Worm (Caenorhabditis elegans) whole organism, late embryonic: Measurements from ENCODE around the gene F31B9.7.

ENCODE experiments used
- C08G9.2 ChIP-seq: sonication (generic microtip); optimal IDR thresholded peaks from 2 replicates; lab custom pipeline; 2016; ENCODE audit warnings: mild to moderate bottlenecking, missing genetic modification characterization, moderate library complexity, missing compliant biosample characterization
- C38D4.7 ChIP-seq: fragments of 200-800 bp; sonication (Bioruptor generic); optimal IDR thresholded peaks from 2 replicates; lab custom pipeline; 2018; ENCODE audit warnings: mild to moderate bottlenecking, missing genetic modification characterization, moderate library complexity, missing compliant biosample characterization
- K09A11.1 ChIP-seq: sonication (generic microtip); optimal IDR thresholded peaks from 2 replicates; lab custom pipeline; 2017; ENCODE audit warnings: antibody characterized with exemption, mild to moderate bottlenecking, missing genetic modification characterization, missing compliant biosample characterization; ENCODE audit not compliant: insufficient read depth
- T23F11.4 ChIP-seq: fragments of 200-800 bp; sonication (Bioruptor generic); optimal IDR thresholded peaks from 2 replicates; lab custom pipeline; 2018; ENCODE audit warnings: mild to moderate bottlenecking, missing genetic modification characterization, missing compliant biosample characterization
- ahr-1 ChIP-seq: sonication (generic microtip); optimal IDR thresholded peaks from 2 replicates; lab custom pipeline; 2016; ENCODE audit warnings: missing genetic modification characterization, missing compliant biosample characterization
- ama-1 ChIP-seq: fragments of 150-350 bp; optimal IDR thresholded peaks from 2 replicates; lab custom pipeline; 2014
- ceh-19 ChIP-seq: fragments of 200-800 bp; sonication (Bioruptor generic); optimal IDR thresholded peaks from 2 replicates; lab custom pipeline; 2018; ENCODE audit warnings: mild to moderate bottlenecking, missing genetic modification characterization, missing compliant biosample characterization
- ceh-22 ChIP-seq: sonication (generic microtip); optimal IDR thresholded peaks from 2 replicates; lab custom pipeline; 2017; ENCODE audit warnings: missing biosample characterization, missing genetic modification characterization
- ceh-24 ChIP-seq: sonication (generic microtip); optimal IDR thresholded peaks from 2 replicates; lab custom pipeline; 2016; ENCODE audit warnings: mild to moderate bottlenecking, missing genetic modification characterization, missing compliant biosample characterization
- ceh-30 ChIP-seq: fragments of 150-350 bp; optimal IDR thresholded peaks from 2 replicates; lab custom pipeline; 2014; ENCODE audit warnings: missing biosample characterization, missing genetic modification characterization
- ceh-34 ChIP-seq: sonication (generic microtip); optimal IDR thresholded peaks from 2 replicates; lab custom pipeline; 2016; ENCODE audit warnings: mild to moderate bottlenecking, missing genetic modification characterization, missing compliant biosample characterization
- ceh-45 ChIP-seq: fragments of 200-800 bp; sonication (Bioruptor generic); IDR thresholded peaks from 2 replicates; pipeline ENCODE4 v1.3.6; 2022; ENCODE audit warnings: missing genetic modification reagents, missing genetic modification characterization, missing compliant biosample characterization
- ceh-48 ChIP-seq: sonication (generic microtip); optimal IDR thresholded peaks from 2 replicates; lab custom pipeline; 2016; ENCODE audit warnings: missing genetic modification characterization, inconsistent platforms, missing compliant biosample characterization
- ceh-6 ChIP-seq: fragments of 200-800 bp; sonication (Bioruptor generic); optimal IDR thresholded peaks from 2 replicates; lab custom pipeline; 2018; ENCODE audit warnings: mild to moderate bottlenecking, missing genetic modification characterization, missing compliant biosample characterization
- che-1 ChIP-seq: sonication (generic microtip); optimal IDR thresholded peaks from 2 replicates; lab custom pipeline; 2016; ENCODE audit warnings: mild to moderate bottlenecking, missing genetic modification characterization, missing compliant biosample characterization
- dve-1 ChIP-seq: sonication (generic microtip); optimal IDR thresholded peaks from 2 replicates; lab custom pipeline; 2017; ENCODE audit warnings: antibody characterized with exemption, mild to moderate bottlenecking, missing genetic modification characterization, missing compliant biosample characterization
- elt-2 ChIP-seq: sonication (generic microtip); optimal IDR thresholded peaks from 2 replicates; lab custom pipeline; 2016; ENCODE audit warnings: missing genetic modification reagents, missing genetic modification characterization, missing compliant biosample characterization
- ets-4 ChIP-seq: sonication (generic microtip); optimal IDR thresholded peaks from 2 replicates; lab custom pipeline; 2016; ENCODE audit warnings: missing genetic modification characterization, missing compliant biosample characterization
- eyg-1 ChIP-seq: sonication (generic microtip); optimal IDR thresholded peaks from 2 replicates; lab custom pipeline; 2016; ENCODE audit warnings: missing genotype, missing genetic modification characterization, missing compliant biosample characterization
- fax-1 ChIP-seq: sonication (generic microtip); optimal IDR thresholded peaks from 2 replicates; lab custom pipeline; 2016; ENCODE audit warnings: missing genotype, missing genetic modification characterization, missing compliant biosample characterization
- gmeb-2 ChIP-seq: sonication (generic microtip); optimal IDR thresholded peaks from 2 replicates; lab custom pipeline; 2016; ENCODE audit warnings: missing genetic modification characterization, inconsistent platforms, missing compliant biosample characterization
- hlh-13 ChIP-seq: fragments of 200-800 bp; sonication (Bioruptor generic); optimal IDR thresholded peaks from 2 replicates; lab custom pipeline; 2018; ENCODE audit warnings: mild to moderate bottlenecking, missing genetic modification characterization, missing compliant biosample characterization
- hlh-30 ChIP-seq: sonication (generic microtip); optimal IDR thresholded peaks from 2 replicates; lab custom pipeline; 2017; ENCODE audit warnings: antibody characterized with exemption, missing genetic modification characterization, missing compliant biosample characterization; ENCODE audit not compliant: insufficient read depth
- hlh-6 ChIP-seq: sonication (generic microtip); optimal IDR thresholded peaks from 2 replicates; lab custom pipeline; 2016; ENCODE audit warnings: missing genotype, missing genetic modification characterization, missing compliant biosample characterization
- hlh-8 ChIP-seq: sonication (generic microtip); optimal IDR thresholded peaks from 2 replicates; lab custom pipeline; 2016; ENCODE audit warnings: missing genotype, missing genetic modification characterization, missing compliant biosample characterization
- lin-11 ChIP-seq: fragments of 200-800 bp; sonication (Bioruptor generic); optimal IDR thresholded peaks from 2 replicates; lab custom pipeline; 2018; ENCODE audit warnings: mild to moderate bottlenecking, missing genetic modification characterization, missing compliant biosample characterization
- nfya-1 ChIP-seq: sonication (generic microtip); optimal IDR thresholded peaks from 2 replicates; lab custom pipeline; 2017; ENCODE audit warnings: missing genetic modification characterization, mild to moderate bottlenecking, missing compliant biosample characterization, antibody characterized with exemption, moderate library complexity
- npax-4 ChIP-seq: sonication (generic microtip); optimal IDR thresholded peaks from 2 replicates; lab custom pipeline; 2016; ENCODE audit warnings: missing genetic modification characterization, missing compliant biosample characterization
- pha-2 ChIP-seq: sonication (generic microtip); optimal IDR thresholded peaks from 2 replicates; lab custom pipeline; 2017; ENCODE audit warnings: mild to moderate bottlenecking, missing genetic modification characterization, missing compliant biosample characterization
- pros-1 ChIP-seq: fragments of 150-350 bp; optimal IDR thresholded peaks from 2 replicates; lab custom pipeline; 2014; ENCODE audit warnings: missing biosample characterization, missing genetic modification reagents, missing genetic modification characterization
- ref-2 ChIP-seq: sonication (generic microtip); optimal IDR thresholded peaks from 2 replicates; lab custom pipeline; 2016; ENCODE audit warnings: missing genetic modification characterization, missing compliant biosample characterization
- sox-2 ChIP-seq: fragments of 200-800 bp; sonication (Bioruptor generic); IDR thresholded peaks from 2 replicates; pipeline ENCODE4 v1.3.6; 2022; ENCODE audit warnings: missing genetic modification reagents, missing genetic modification characterization, missing compliant biosample characterization
- syd-9 ChIP-seq: sonication (generic microtip); optimal IDR thresholded peaks from 2 replicates; lab custom pipeline; 2016; ENCODE audit warnings: mild to moderate bottlenecking, missing genetic modification characterization, moderate library complexity, missing compliant biosample characterization
- tbx-2 ChIP-seq: sonication (generic microtip); optimal IDR thresholded peaks from 2 replicates; lab custom pipeline; 2016; ENCODE audit warnings: missing genetic modification characterization, missing compliant biosample characterization
- tbx-7 ChIP-seq: sonication (generic microtip); optimal IDR thresholded peaks from 2 replicates; lab custom pipeline; 2016; ENCODE audit warnings: missing genotype, missing genetic modification characterization, missing compliant biosample characterization
- ttx-3 ChIP-seq: sonication (generic microtip); optimal IDR thresholded peaks from 2 replicates; lab custom pipeline; 2016; ENCODE audit warnings: missing genetic modification reagents, missing genetic modification characterization, missing compliant biosample characterization
- unc-42 ChIP-seq: sonication (generic microtip); optimal IDR thresholded peaks from 2 replicates; lab custom pipeline; 2016; ENCODE audit warnings: missing genotype, missing genetic modification characterization, missing compliant biosample characterization
- unc-86 ChIP-seq: sonication (generic microtip); optimal IDR thresholded peaks from 2 replicates; lab custom pipeline; 2016; ENCODE audit warnings: missing genetic modification characterization, missing compliant biosample characterization
- zip-5 ChIP-seq: sonication (generic microtip); optimal IDR thresholded peaks from 2 replicates; lab custom pipeline; 2016; ENCODE audit warnings: missing genetic modification characterization, missing compliant biosample characterization
- ztf-16 ChIP-seq: sonication (generic microtip); optimal IDR thresholded peaks from 2 replicates; lab custom pipeline; 2017; ENCODE audit warnings: missing genetic modification characterization, missing compliant biosample characterization

Gene F31B9.7

DNA sequence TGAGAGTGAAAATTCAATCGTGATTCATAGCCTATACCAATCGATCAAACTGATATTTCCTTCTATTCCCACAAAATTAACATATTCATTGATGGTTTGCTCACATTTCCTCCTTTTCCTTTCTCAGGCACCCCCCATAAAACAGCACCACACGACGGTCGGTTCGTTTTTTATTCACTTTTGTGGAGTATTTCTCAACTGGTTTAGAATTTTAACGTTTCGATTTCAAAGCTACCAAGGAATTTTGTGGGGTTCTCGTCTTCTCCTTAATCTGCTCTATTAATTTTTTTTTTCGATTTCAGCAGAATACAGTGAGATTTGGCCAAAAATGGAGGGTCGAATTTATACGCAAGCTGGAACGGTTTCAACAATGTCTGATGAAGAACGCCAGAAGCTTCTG, at the start of gene F31B9.7:
Gene F31B9.7 (plus strand): TSS at position 301 of the 400 bp plus-strand sequence.
- no peak for TF ChIP-seq hlh-8 (tag; lab: Kevin White, UChicago)
- no peak for TF ChIP-seq ceh-34 (tag; lab: Kevin White, UChicago)
- TF ChIP-seq ceh-48 (tag; lab: Kevin White, UChicago) = no peak
- no peak for TF ChIP-seq ets-4 (tag; lab: Kevin White, UChicago)
- TF ChIP-seq tbx-2 = no peak

DNA sequence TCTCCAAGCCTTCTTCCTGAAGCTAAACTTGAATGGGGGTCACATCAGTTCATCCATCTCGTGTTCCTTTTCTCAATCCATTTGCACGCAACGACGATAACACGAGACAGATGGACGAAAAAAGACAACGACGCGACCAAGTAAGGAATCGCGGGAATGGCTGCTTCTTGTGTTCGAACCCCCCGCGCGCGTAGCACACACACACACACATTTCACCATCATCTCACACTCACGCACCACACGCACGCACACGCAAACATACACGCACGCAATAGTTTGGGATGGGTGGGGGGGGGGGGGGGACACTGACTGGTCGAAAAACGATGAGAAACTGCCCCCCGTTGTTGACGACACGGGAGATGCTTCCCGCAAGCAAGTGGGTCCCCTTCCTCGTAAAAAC, 42.5 kb upstream of the F31B9.7 start:
- TF ChIP-seq C38D4.7 (no peak), syd-9 (tag; lab: Kevin White, UChicago) (no peak), ceh-19 (GFP tag; lab: Kevin White, UChicago) (peak; percentile 21), che-1 (tag; lab: Kevin White, UChicago) (peak; percentile 29), T23F11.4 (peak; percentile 10), ceh-6 (GFP tag; lab: Kevin White, UChicago) (peak; percentile 29)

DNA sequence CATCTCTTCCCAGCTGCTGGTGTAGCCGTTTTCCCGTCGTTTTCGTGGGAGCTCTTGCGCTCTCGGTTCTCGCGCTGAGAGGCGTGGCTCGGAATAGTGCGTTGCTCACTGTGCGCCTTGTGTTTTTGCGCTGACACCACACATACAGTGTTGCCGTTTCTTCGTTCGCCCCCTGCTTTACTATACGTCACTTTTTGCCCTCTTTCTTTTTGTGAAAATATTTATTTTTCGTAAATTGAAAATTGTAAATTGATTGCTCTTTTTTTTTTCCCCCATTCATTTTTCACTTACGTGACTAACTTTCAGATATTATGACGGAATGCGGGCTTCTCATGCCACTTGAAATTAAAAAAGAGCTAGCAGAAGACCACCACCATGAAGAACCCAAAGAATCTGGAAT, 40.7 kb upstream of the F31B9.7 start, which contains the start of gene gmeb-2:
Gene gmeb-2 (plus strand): TSS at position 301 of the 400 bp plus-strand sequence.
- TF ChIP-seq ceh-34 (tag; lab: Kevin White, UChicago) = no peak
- TF ChIP-seq unc-42 (tag; lab: Kevin White, UChicago) = no peak
- no peak for TF ChIP-seq gmeb-2 (tag; lab: Kevin White, UChicago)
- TF ChIP-seq ttx-3 (tag; lab: Kevin White, UChicago) = no peak
- no peak for TF ChIP-seq zip-5 (tag; lab: Kevin White, UChicago)
- no peak for TF ChIP-seq ztf-16 (tag; lab: Kevin White, UChicago)
- no peak for TF ChIP-seq lin-11
- TF ChIP-seq ama-1 (lab: Kevin White, UChicago) = no peak
- no peak for TF ChIP-seq hlh-6 (tag; lab: Kevin White, UChicago)
- TF ChIP-seq nfya-1 (tag; lab: Kevin White, UChicago) = no peak
- TF ChIP-seq ceh-45 (GFP tag; lab: Robert Waterston, UW) = no peak
- TF ChIP-seq fax-1 (tag; lab: Kevin White, UChicago) = no peak
- TF ChIP-seq C08G9.2 (tag; lab: Kevin White, UChicago) = no peak
- no peak for TF ChIP-seq sox-2 (GFP tag; lab: Robert Waterston, UW)
- TF ChIP-seq ceh-24 (tag; lab: Kevin White, UChicago) = no peak
- no peak for TF ChIP-seq hlh-8 (tag; lab: Kevin White, UChicago)
- TF ChIP-seq npax-4 = no peak
- TF ChIP-seq, all 69 proteins: peak for 0

DNA sequence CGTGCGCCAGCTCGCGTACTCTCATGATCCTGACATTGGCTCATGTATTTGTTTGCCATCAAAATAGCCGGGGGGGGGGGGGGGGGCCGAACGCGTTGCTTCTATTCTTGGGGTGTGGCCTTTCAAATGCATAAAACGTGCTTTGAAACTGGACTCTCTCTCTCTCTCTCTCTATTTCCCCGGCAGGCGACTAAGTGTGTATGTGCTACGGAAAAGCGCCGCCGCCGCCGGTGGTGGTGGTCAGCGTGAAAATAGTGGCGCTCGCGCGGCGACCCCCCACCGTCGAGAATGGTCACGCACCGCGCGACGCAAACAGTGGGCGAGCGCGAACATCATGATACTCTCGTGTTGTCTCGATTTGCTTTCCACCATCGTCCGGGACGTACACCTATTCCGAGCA, 38.4 kb upstream of the F31B9.7 start:
- TF ChIP-seq hlh-8 (tag; lab: Kevin White, UChicago) = no peak
- TF ChIP-seq unc-42 (tag; lab: Kevin White, UChicago) = no peak
- no peak for TF ChIP-seq dve-1 (tag; lab: Kevin White, UChicago)
- peak; percentile 54 for TF ChIP-seq ceh-34 (tag; lab: Kevin White, UChicago)
- TF ChIP-seq C38D4.7 = no peak
- TF ChIP-seq unc-86 (tag; lab: Kevin White, UChicago) = no peak
- TF ChIP-seq tbx-7 (tag; lab: Kevin White, UChicago) = no peak
- peak; percentile 26 for TF ChIP-seq ref-2 (tag; lab: Kevin White, UChicago)
- TF ChIP-seq ceh-22 (tag; lab: Kevin White, UChicago) = no peak
- no peak for TF ChIP-seq hlh-30 (tag; lab: Kevin White, UChicago)
- TF ChIP-seq tbx-2 = no peak
- TF ChIP-seq gmeb-2 (tag; lab: Kevin White, UChicago) = no peak
- no peak for TF ChIP-seq eyg-1 (tag; lab: Kevin White, UChicago)
- peak; percentile 29 for TF ChIP-seq pha-2 (tag; lab: Kevin White, UChicago)
- TF ChIP-seq K09A11.1 (tag; lab: Kevin White, UChicago) = no peak
- TF ChIP-seq elt-2 (tag; lab: Kevin White, UChicago) = no peak
- TF ChIP-seq hlh-13 (GFP tag; lab: Kevin White, UChicago) = no peak
- no peak for TF ChIP-seq sox-2 (GFP tag; lab: Robert Waterston, UW)
- TF ChIP-seq pros-1 (tag; lab: Kevin White, UChicago) = no peak
- TF ChIP-seq ceh-30 (tag; lab: Kevin White, UChicago) = no peak
- no peak for TF ChIP-seq ahr-1 (tag; lab: Kevin White, UChicago)
- TF ChIP-seq, all 69 proteins: peak for 3
